Fruit fly (Drosophila melanogaster) whole organism, embryonic: ENCODE measurements around the gene CG15894.

Experiments
- CG10431 ChIP-seq: fragments of 200-800 bp; sonication (Bioruptor generic); optimal IDR thresholded peaks from 3 replicates; lab custom pipeline; 2018; ENCODE audit warnings: missing biosample characterization, mild to moderate bottlenecking, missing genetic modification characterization
- CG10462 ChIP-seq: fragments of 200-800 bp; sonication (Bioruptor generic); optimal IDR thresholded peaks from 2 replicates; lab custom pipeline; 2016; ENCODE audit warnings: missing biosample characterization, missing genetic modification characterization
- CG12299 ChIP-seq: fragments of 200-800 bp; sonication (Bioruptor generic); optimal IDR thresholded peaks from 2 replicates; lab custom pipeline; 2018; ENCODE audit warnings: missing biosample characterization, mild to moderate bottlenecking, missing genetic modification characterization
- CG17361 ChIP-seq: fragments of 200-800 bp; sonication (Bioruptor generic); IDR thresholded peaks from 3 replicates; pipeline ENCODE4 v1.3.6; 2022; ENCODE audit warnings: missing biosample characterization, missing genetic modification characterization
- CG5245 ChIP-seq: fragments of 200-800 bp; sonication (Bioruptor generic); optimal IDR thresholded peaks from 3 replicates; lab custom pipeline; 2016; ENCODE audit warnings: missing biosample characterization, missing genetic modification characterization
- Camta ChIP-seq: fragments of 200-800 bp; sonication (Bioruptor generic); optimal IDR thresholded peaks from 2 replicates; lab custom pipeline; 2016; ENCODE audit warnings: missing biosample characterization, missing genetic modification characterization
- Hey ChIP-seq: fragments of 200-800 bp; sonication (Bioruptor generic); optimal IDR thresholded peaks from 3 replicates; lab custom pipeline; 2018; ENCODE audit warnings: missing biosample characterization, mild to moderate bottlenecking, missing genetic modification characterization
- ab ChIP-seq: fragments of 200-800 bp; sonication (Bioruptor generic); optimal IDR thresholded peaks from 2 replicates; lab custom pipeline; 2016; ENCODE audit warnings: missing biosample characterization, missing genetic modification characterization
- ase ChIP-seq: fragments of 200-800 bp; sonication (Bioruptor generic); IDR thresholded peaks from 3 replicates; pipeline ENCODE4 v1.3.6; 2022; ENCODE audit warnings: missing biosample characterization, missing genetic modification characterization
- exex ChIP-seq: fragments of 200-800 bp; sonication (Bioruptor generic); optimal IDR thresholded peaks from 4 replicates; lab custom pipeline; 2018; ENCODE audit warnings: missing biosample characterization, mild to moderate bottlenecking, missing genetic modification characterization, moderate library complexity
- tx ChIP-seq: fragments of 200-800 bp; sonication (Bioruptor generic); optimal IDR thresholded peaks from 2 replicates; lab custom pipeline; 2016; ENCODE audit warnings: missing biosample characterization, missing genetic modification characterization
- zfh1 ChIP-seq: fragments of 200-800 bp; sonication (Bioruptor generic); IDR thresholded peaks from 3 replicates; pipeline ENCODE4 v1.3.6; 2022; ENCODE audit warnings: missing biosample characterization, missing genetic modification characterization

- no peak for TF ChIP-seq CG10462 (GFP tag; lab: Kevin White, UChicago)
- TF ChIP-seq CG10431 = no peak
- TF ChIP-seq ab (GFP tag; lab: Kevin White, UChicago) = no peak
- no peak for TF ChIP-seq CG17361 (GFP tag; lab: Robert Waterston, UW)
- TF ChIP-seq zfh1 (GFP tag; lab: Robert Waterston, UW) = no peak
- TF ChIP-seq Hey = no peak
- no peak for TF ChIP-seq ase (GFP tag; lab: Robert Waterston, UW)
- TF ChIP-seq Camta (GFP tag; lab: Kevin White, UChicago) = no peak
- no peak for TF ChIP-seq CG12299
- no peak for TF ChIP-seq CG5245 (GFP tag; lab: Kevin White, UChicago)
- no peak for TF ChIP-seq tx (GFP tag; lab: Kevin White, UChicago)
- no peak for TF ChIP-seq exex
Observed at dm6 chrX:6337702-6338101, 28.7 kb downstream of the CG15894 start, which contains the start of gene CG3842.
